Fruit fly (Drosophila melanogaster) whole organism, pupa: ENCODE measurements around the gene CG44008.
A peak's percentile ranks its signal among the peaks of the same experiment; 100 is the strongest.

Source experiments
- CG10348 ChIP-seq: fragments of 200-800 bp; sonication (Bioruptor generic); IDR thresholded peaks from 2 replicates; pipeline ENCODE4 v1.3.6; 2022; ENCODE audit warnings: missing biosample characterization, missing genetic modification characterization
- CG14655 ChIP-seq: fragments of 200-800 bp; sonication (Bioruptor generic); optimal IDR thresholded peaks from 3 replicates; lab custom pipeline; 2017; ENCODE audit warnings: mild to moderate bottlenecking, missing biosample characterization, missing genetic modification reagents, missing genetic modification characterization
- CG15710 ChIP-seq: fragments of 200-800 bp; sonication (Bioruptor generic); optimal IDR thresholded peaks from 2 replicates; lab custom pipeline; 2018; ENCODE audit warnings: missing biosample characterization, mild to moderate bottlenecking, missing genetic modification characterization, moderate library complexity
- EcR ChIP-seq: fragments of 200-800 bp; sonication (Bioruptor generic); optimal IDR thresholded peaks from 3 replicates; lab custom pipeline; 2019; ENCODE audit warnings: missing biosample characterization, missing genetic modification characterization, mild to moderate bottlenecking, moderate library complexity, missing genetic modification reagents
- rn ChIP-seq: fragments of 200-800 bp; sonication (Bioruptor generic); IDR thresholded peaks from 2 replicates; pipeline ENCODE4 v1.3.6; 2022; ENCODE audit warnings: missing biosample characterization, missing genetic modification characterization

- TF ChIP-seq CG15710 (tag; lab: Kevin White, UChicago) (peak; percentile 76), CG10348 (GFP tag; lab: Robert Waterston, UW) (no peak), EcR (GFP tag; lab: Kevin White, UChicago) (peak; percentile 82), CG14655 (GFP tag; lab: Kevin White, UChicago) (peak; percentile 83), rn (GFP tag; lab: Robert Waterston, UW) (peak; percentile 61)
Observed at dm6 chr2L:11806701-11807674, 35.3 kb downstream of the CG44008 start.
